Worm (Caenorhabditis elegans): ENCODE results near the gene K10D11.5.
A peak's percentile ranks its signal among the peaks of the same experiment; 100 is the strongest.

The K10D11.5 gene

ce11 chrIV:13013711-13014341, 22.2 kb upstream of the K10D11.5 start:
- TF ChIP-seq nhr-23 (tag; optimal IDR thresholded peaks at IDR 0.05) (no peak), unc-55 (GFP tag; optimal IDR thresholded peaks at IDR 0.05) (no peak), lin-13 (GFP tag; optimal IDR thresholded peaks at IDR 0.05) (no peak), ceh-16 (tag; optimal IDR thresholded peaks at IDR 0.05) (peak; percentile 14), elt-1 (tag; optimal IDR thresholded peaks at IDR 0.05) (peak; percentile 63), C34F6.9 (tag; optimal IDR thresholded peaks at IDR 0.05) (no peak), snpc-4 (tag; optimal IDR thresholded peaks at IDR 0.05) (no peak), nhr-25 (tag; optimal IDR thresholded peaks at IDR 0.05) (no peak), sma-3 (GFP tag; optimal IDR thresholded peaks at IDR 0.05) (no peak), nhr-12 (tag; optimal IDR thresholded peaks at IDR 0.05) (no peak), egl-27 (tag; optimal IDR thresholded peaks at IDR 0.05) (no peak), elt-3 (tag; optimal IDR thresholded peaks at IDR 0.05) (no peak), mbf-1 (tag; optimal IDR thresholded peaks at IDR 0.05) (no peak)

ce11 chrIV:13013231-13013630, 21.6 kb upstream of the K10D11.5 start:
- TF ChIP-seq nhr-129 (tag; optimal IDR thresholded peaks at IDR 0.05): peak; percentile 76
- TF ChIP-seq egl-27 (tag; optimal IDR thresholded peaks at IDR 0.05): no peak
- TF ChIP-seq sma-9 (GFP tag; optimal IDR thresholded peaks at IDR 0.05): peak; percentile 42
- no peak for TF ChIP-seq sma-9 (tag; optimal IDR thresholded peaks at IDR 0.05)
- TF ChIP-seq aly-2 (tag; optimal IDR thresholded peaks at IDR 0.05): no peak
- TF ChIP-seq nhr-6 (tag; optimal IDR thresholded peaks at IDR 0.05): no peak
- TF ChIP-seq mbf-1 (tag; optimal IDR thresholded peaks at IDR 0.05): no peak
- peak; percentile 0 for TF ChIP-seq fos-1 (tag; optimal IDR thresholded peaks at IDR 0.05)
- TF ChIP-seq lin-39 (tag; optimal IDR thresholded peaks at IDR 0.05): no peak
- no peak for TF ChIP-seq mdl-1 (tag; optimal IDR thresholded peaks at IDR 0.05)
- TF ChIP-seq nhr-11 (tag; optimal IDR thresholded peaks at IDR 0.05): no peak
- no peak for TF ChIP-seq ztf-4 (tag; optimal IDR thresholded peaks at IDR 0.05)
- TF ChIP-seq elt-1 (tag; optimal IDR thresholded peaks at IDR 0.05): no peak
- peak; percentile 12 for TF ChIP-seq crh-2 (tag; optimal IDR thresholded peaks at IDR 0.05)
- TF ChIP-seq mab-5 (tag; optimal IDR thresholded peaks at IDR 0.05): no peak
- no peak for TF ChIP-seq zag-1 (tag; optimal IDR thresholded peaks at IDR 0.05)
- TF ChIP-seq nhr-23 (tag; optimal IDR thresholded peaks at IDR 0.05): no peak
- TF ChIP-seq ceh-82 (tag; optimal IDR thresholded peaks at IDR 0.05): no peak
- TF ChIP-seq unc-62 (GFP tag; optimal IDR thresholded peaks at IDR 0.05): no peak
- TF ChIP-seq ztf-1 (GFP tag; conservative IDR thresholded peaks at IDR 0.05): no peak
- TF ChIP-seq snpc-4 (tag; optimal IDR thresholded peaks at IDR 0.05): no peak
- no peak for TF ChIP-seq lin-13 (GFP tag; optimal IDR thresholded peaks at IDR 0.05)
- TF ChIP-seq lin-11 (tag; optimal IDR thresholded peaks at IDR 0.05): no peak
- peak; percentile 74 for TF ChIP-seq ceh-16 (tag; optimal IDR thresholded peaks at IDR 0.05)
- no peak for TF ChIP-seq nhr-237 (tag; optimal IDR thresholded peaks at IDR 0.05)
- TF ChIP-seq blmp-1 (tag; optimal IDR thresholded peaks at IDR 0.05; ENCODE audit: insufficient read depth): peak; percentile 95
- TF ChIP-seq sem-4 (tag; optimal IDR thresholded peaks at IDR 0.05): peak; percentile 74
- no peak for TF ChIP-seq ztf-11 (tag; optimal IDR thresholded peaks at IDR 0.05)
- no peak for TF ChIP-seq nhr-77 (tag; optimal IDR thresholded peaks at IDR 0.05)
- peak; percentile 67 for TF ChIP-seq nhr-25 (tag; optimal IDR thresholded peaks at IDR 0.05)
- no peak for TF ChIP-seq elt-3 (tag; optimal IDR thresholded peaks at IDR 0.05)
- TF ChIP-seq nhr-12 (tag; optimal IDR thresholded peaks at IDR 0.05): no peak
- no peak for TF ChIP-seq R02D3.7 (tag; optimal IDR thresholded peaks at IDR 0.05)
- TF ChIP-seq Y55F3AM.14 (GFP tag; optimal IDR thresholded peaks at IDR 0.05): no peak
- TF ChIP-seq unc-55 (GFP tag; optimal IDR thresholded peaks at IDR 0.05): no peak
- TF ChIP-seq sma-3 (GFP tag; optimal IDR thresholded peaks at IDR 0.05): no peak
- TF ChIP-seq alr-1 (tag; optimal IDR thresholded peaks at IDR 0.05): no peak
- TF ChIP-seq nhr-10 (tag; optimal IDR thresholded peaks at IDR 0.05): no peak
- TF ChIP-seq C34F6.9 (tag; optimal IDR thresholded peaks at IDR 0.05): no peak
- TF ChIP-seq peb-1 (tag; optimal IDR thresholded peaks at IDR 0.05): no peak

ce11 chrIV:13009507-13009906, 17.9 kb upstream of the K10D11.5 start:
- no peak for TF ChIP-seq F13H6.1 (tag; optimal IDR thresholded peaks at IDR 0.05)
- TF ChIP-seq R02D3.7 (tag; optimal IDR thresholded peaks at IDR 0.05): no peak
- TF ChIP-seq elt-1 (tag; optimal IDR thresholded peaks at IDR 0.05): no peak
- no peak for TF ChIP-seq Y55F3AM.14 (GFP tag; optimal IDR thresholded peaks at IDR 0.05)
- no peak for TF ChIP-seq nhr-10 (tag; optimal IDR thresholded peaks at IDR 0.05)
